Worm (Caenorhabditis elegans): ENCODE results near the gene F22F7.7.

- TF ChIP-seq F13H6.1 (tag; optimal IDR thresholded peaks at IDR 0.05), result no peak
- no peak for TF ChIP-seq R02D3.7 (tag; optimal IDR thresholded peaks at IDR 0.05)
- TF ChIP-seq lin-39 (tag; optimal IDR thresholded peaks at IDR 0.05), result no peak
- TF ChIP-seq elt-1 (tag; optimal IDR thresholded peaks at IDR 0.05), result no peak
- TF ChIP-seq ama-1 (optimal IDR thresholded peaks at IDR 0.05), result no peak
- no peak for TF ChIP-seq egl-27 (tag; optimal IDR thresholded peaks at IDR 0.05)
- no peak for TF ChIP-seq mdl-1 (tag; optimal IDR thresholded peaks at IDR 0.05)
- TF ChIP-seq nhr-11 (tag; optimal IDR thresholded peaks at IDR 0.05), result no peak
These were observed 17.9 kb downstream of the F22F7.7 start, which contains the start of gene F22F7.8 for ce11 chrV:2121910-2122362.

All from whole organism, L2 larva.